Worm (Caenorhabditis elegans) whole organism, L4/young adult: ENCODE measurements around the gene F34D10.4.

Experiments
- dao-5 ChIP-seq: sonication (generic microtip); optimal IDR thresholded peaks from 2 replicates; lab custom pipeline; 2016; ENCODE audit warnings: missing genotype, missing genetic modification characterization, moderate library complexity, missing compliant biosample characterization
- him-1 ChIP-seq: sonication (generic microtip); optimal IDR thresholded peaks from 2 replicates; lab custom pipeline; 2016; ENCODE audit warnings: missing genotype, missing genetic modification reagents, missing genetic modification characterization, missing compliant biosample characterization

ce11 chrIII:3759312-3759711 is 22.9 kb downstream of the F34D10.4 start, which contains the start of gene arcp-1:
- TF ChIP-seq him-1 (no peak), dao-5 (tag; lab: Kevin White, UChicago) (no peak)
